Worm (Caenorhabditis elegans) whole organism, early embryonic: ENCODE results near the gene tsp-2.

Experiments used
- B0310.2 ChIP-seq: sonication (generic microtip); optimal IDR thresholded peaks from 2 replicates; lab custom pipeline; 2016; ENCODE audit warnings: mild to moderate bottlenecking, missing genetic modification characterization, missing compliant biosample characterization
- F13C5.2 ChIP-seq: sonication (generic microtip); optimal IDR thresholded peaks from 2 replicates; lab custom pipeline; 2017; ENCODE audit warnings: mild to moderate bottlenecking, missing genetic modification characterization, inconsistent platforms, missing compliant biosample characterization
- aly-1 ChIP-seq: sonication (generic microtip); optimal IDR thresholded peaks from 2 replicates; lab custom pipeline; 2016; ENCODE audit warnings: missing genetic modification characterization, missing compliant biosample characterization
- ama-1 ChIP-seq: fragments of 150-350 bp; optimal IDR thresholded peaks from 2 replicates; lab custom pipeline; 2014
- ceh-13 ChIP-seq: fragments of 200-800 bp; sonication (Bioruptor generic); optimal IDR thresholded peaks from 2 replicates; lab custom pipeline; 2018; ENCODE audit warnings: mild to moderate bottlenecking, missing genetic modification characterization, missing compliant biosample characterization
- ceh-36 ChIP-seq: sonication (generic microtip); optimal IDR thresholded peaks from 2 replicates; lab custom pipeline; 2016; ENCODE audit warnings: missing genetic modification characterization, inconsistent platforms, missing compliant biosample characterization
- ets-7 ChIP-seq: sonication (generic microtip); optimal IDR thresholded peaks from 2 replicates; lab custom pipeline; 2016; ENCODE audit warnings: missing genotype, missing genetic modification characterization, missing compliant biosample characterization
- flt-1 ChIP-seq: fragments of 200-800 bp; sonication (Bioruptor generic); IDR thresholded peaks from 2 replicates; pipeline ENCODE4 v1.3.6; 2022; ENCODE audit warnings: missing genetic modification characterization, missing compliant biosample characterization
- hmbx-1 ChIP-seq: sonication (generic microtip); optimal IDR thresholded peaks from 2 replicates; lab custom pipeline; 2016; ENCODE audit warnings: mild to moderate bottlenecking, missing genetic modification characterization, missing compliant biosample characterization
- hmg-4 ChIP-seq: fragments of 200-800 bp; sonication (Bioruptor generic); optimal IDR thresholded peaks from 2 replicates; lab custom pipeline; 2018; ENCODE audit warnings: mild to moderate bottlenecking, missing genetic modification characterization, missing compliant biosample characterization
- hnd-1 ChIP-seq: sonication (generic microtip); optimal IDR thresholded peaks from 2 replicates; lab custom pipeline; 2016; ENCODE audit warnings: missing genetic modification characterization, missing compliant biosample characterization
- pes-1 ChIP-seq: fragments of 200-800 bp; sonication (Bioruptor generic); IDR thresholded peaks from 2 replicates; pipeline ENCODE4 v1.3.6; 2022; ENCODE audit warnings: missing genetic modification reagents, missing genetic modification characterization, missing compliant biosample characterization
- scrt-1 ChIP-seq: fragments of 200-800 bp; sonication (Bioruptor generic); IDR thresholded peaks from 2 replicates; pipeline ENCODE4 v1.3.6; 2022; ENCODE audit warnings: missing genetic modification characterization, missing compliant biosample characterization
- sea-1 ChIP-seq: fragments of 200-800 bp; sonication (Bioruptor generic); conservative IDR thresholded peaks from 2 replicates; pipeline ENCODE4 v1.3.6; 2022; ENCODE audit warnings: missing genetic modification characterization, missing compliant biosample characterization
- tbx-11 ChIP-seq: fragments of 200-800 bp; sonication (Bioruptor generic); IDR thresholded peaks from 2 replicates; pipeline ENCODE4 v1.3.6; 2022; ENCODE audit warnings: missing genetic modification characterization, missing compliant biosample characterization
- tbx-37 ChIP-seq: fragments of 200-800 bp; sonication (Bioruptor generic); conservative IDR thresholded peaks from 2 replicates; pipeline ENCODE4 v1.3.6; 2022; ENCODE audit warnings: missing genetic modification reagents, missing genetic modification characterization, missing compliant biosample characterization
- tra-4 ChIP-seq: sonication (generic microtip); optimal IDR thresholded peaks from 2 replicates; lab custom pipeline; 2017; ENCODE audit warnings: missing genetic modification characterization, missing compliant biosample characterization

Gene tsp-2

DNA sequence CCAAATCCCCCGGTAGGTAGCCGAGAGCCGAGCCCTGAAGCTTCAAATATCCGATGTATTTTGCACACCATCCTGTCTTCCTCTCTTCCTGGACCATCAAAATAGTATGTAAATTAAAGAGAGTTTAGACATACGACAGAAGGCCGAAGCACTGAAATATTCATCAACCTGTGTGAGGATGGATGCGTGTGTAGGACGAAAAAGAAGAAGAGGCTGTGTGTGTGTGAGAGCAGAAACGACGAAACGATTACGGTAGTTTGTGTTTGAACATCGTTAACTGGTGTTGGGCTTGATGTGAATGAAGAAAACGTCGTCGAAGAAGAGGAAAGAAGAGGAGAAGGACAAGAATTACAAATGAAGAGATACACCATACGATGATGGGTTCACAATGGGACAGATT is 26.2 kb downstream of the tsp-2 start:
- no peak for TF ChIP-seq ama-1 (lab: Kevin White, UChicago)
- TF ChIP-seq hnd-1 (tag; lab: Kevin White, UChicago): no peak
- no peak for TF ChIP-seq hmbx-1 (tag; lab: Kevin White, UChicago)
- no peak for TF ChIP-seq F13C5.2 (tag; lab: Kevin White, UChicago)
- no peak for TF ChIP-seq tra-4 (tag; lab: Kevin White, UChicago)
- TF ChIP-seq sea-1 (GFP tag; lab: Robert Waterston, UW): no peak
- TF ChIP-seq hmg-4 (GFP tag; lab: Kevin White, UChicago): no peak
- TF ChIP-seq ets-7 (tag; lab: Kevin White, UChicago): no peak
- TF ChIP-seq ceh-13 (GFP tag; lab: Kevin White, UChicago): no peak
- TF ChIP-seq B0310.2 (tag; lab: Kevin White, UChicago): no peak
- TF ChIP-seq scrt-1 (GFP tag; lab: Robert Waterston, UW): no peak
- TF ChIP-seq aly-1: no peak
- TF ChIP-seq flt-1: no peak
- no peak for TF ChIP-seq pes-1

DNA sequence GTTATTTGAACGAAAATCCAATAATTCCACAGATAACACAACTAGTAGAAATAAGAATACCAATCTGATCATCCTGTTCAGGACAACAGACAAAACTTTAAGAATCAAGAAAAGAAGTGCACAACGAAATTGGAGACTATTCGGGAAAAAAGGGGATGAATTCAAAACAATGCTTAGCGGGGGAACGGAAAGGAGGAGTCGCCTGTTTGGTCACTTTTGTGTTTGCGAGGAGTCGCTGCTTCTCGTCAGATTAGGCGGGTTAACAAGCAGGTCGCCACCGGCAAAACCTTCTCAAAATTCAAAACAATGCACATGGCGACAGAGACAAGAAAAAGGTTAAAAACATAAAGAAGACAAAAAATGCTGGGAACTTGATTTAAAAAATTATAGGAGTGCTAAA is 28.0 kb downstream of the tsp-2 start, which contains the start of gene C30A5.10:
TSS of gene C30A5.10 (minus strand) at position 101 of the 400 bp plus-strand sequence.
- TF ChIP-seq hmg-4 (GFP tag; lab: Kevin White, UChicago) (no peak), F13C5.2 (tag; lab: Kevin White, UChicago) (no peak), hnd-1 (tag; lab: Kevin White, UChicago) (no peak), pes-1 (no peak), ama-1 (lab: Kevin White, UChicago) (no peak), B0310.2 (tag; lab: Kevin White, UChicago) (no peak), tbx-37 (GFP tag; lab: Robert Waterston, UW) (no peak), ceh-13 (GFP tag; lab: Kevin White, UChicago) (no peak), hmbx-1 (tag; lab: Kevin White, UChicago) (no peak), tbx-11 (GFP tag; lab: Robert Waterston, UW) (no peak), tra-4 (tag; lab: Kevin White, UChicago) (no peak), aly-1 (no peak), ets-7 (tag; lab: Kevin White, UChicago) (no peak), ceh-36 (tag; lab: Kevin White, UChicago) (no peak), sea-1 (GFP tag; lab: Robert Waterston, UW) (no peak)

DNA sequence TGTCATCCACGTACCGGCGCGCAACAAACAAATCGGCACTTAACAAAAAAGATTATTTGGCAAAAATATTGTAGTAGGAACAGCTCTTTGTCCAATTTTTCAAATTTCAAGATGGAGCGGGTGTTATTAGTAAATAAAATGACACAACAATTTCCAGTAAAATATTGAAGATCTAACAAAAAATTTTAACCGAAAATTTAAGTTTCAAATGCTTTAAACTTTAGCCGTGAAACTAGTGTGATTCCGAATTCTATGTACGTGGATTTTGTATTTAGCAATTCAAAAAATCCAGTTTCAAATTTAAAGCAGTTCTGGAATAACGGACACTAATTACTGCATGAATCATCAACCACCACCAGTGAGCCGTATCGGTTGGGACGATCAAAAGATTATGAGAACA is 35.0 kb downstream of the tsp-2 start, which contains the start of gene snb-5:
TSS of gene snb-5 (plus strand) at position 301 of the 400 bp plus-strand sequence.
- TF ChIP-seq ama-1 (lab: Kevin White, UChicago) (no peak), aly-1 (no peak), hmbx-1 (tag; lab: Kevin White, UChicago) (no peak), hmg-4 (GFP tag; lab: Kevin White, UChicago) (no peak), ets-7 (tag; lab: Kevin White, UChicago) (no peak), flt-1 (no peak), pes-1 (no peak), tra-4 (tag; lab: Kevin White, UChicago) (no peak), ceh-36 (tag; lab: Kevin White, UChicago) (no peak), sea-1 (GFP tag; lab: Robert Waterston, UW) (no peak), tbx-37 (GFP tag; lab: Robert Waterston, UW) (no peak), tbx-11 (GFP tag; lab: Robert Waterston, UW) (no peak), hnd-1 (tag; lab: Kevin White, UChicago) (no peak), B0310.2 (tag; lab: Kevin White, UChicago) (no peak), F13C5.2 (tag; lab: Kevin White, UChicago) (no peak)

DNA sequence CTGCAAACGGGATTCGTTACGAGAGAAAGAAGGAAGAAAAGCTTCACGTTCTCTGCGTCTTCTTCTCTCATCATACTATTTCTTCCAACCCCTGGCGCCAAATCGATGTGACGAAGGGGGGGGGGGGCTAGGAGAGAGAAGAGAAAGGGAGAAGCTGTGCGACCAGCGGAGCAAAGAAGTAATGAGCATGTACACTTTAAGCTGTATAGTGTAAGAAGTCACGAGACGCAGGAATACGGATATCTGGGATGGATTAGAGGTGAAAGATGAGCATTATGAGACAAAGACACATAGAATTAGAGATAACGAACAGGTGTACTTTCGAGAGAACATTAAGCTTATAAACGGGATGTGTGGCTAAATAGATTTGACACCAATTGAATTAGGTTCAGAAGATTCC is 36.0 kb downstream of the tsp-2 start:
- peak; percentile 0 for TF ChIP-seq ceh-36 (tag; lab: Kevin White, UChicago)
- no peak for TF ChIP-seq ama-1 (lab: Kevin White, UChicago)

DNA sequence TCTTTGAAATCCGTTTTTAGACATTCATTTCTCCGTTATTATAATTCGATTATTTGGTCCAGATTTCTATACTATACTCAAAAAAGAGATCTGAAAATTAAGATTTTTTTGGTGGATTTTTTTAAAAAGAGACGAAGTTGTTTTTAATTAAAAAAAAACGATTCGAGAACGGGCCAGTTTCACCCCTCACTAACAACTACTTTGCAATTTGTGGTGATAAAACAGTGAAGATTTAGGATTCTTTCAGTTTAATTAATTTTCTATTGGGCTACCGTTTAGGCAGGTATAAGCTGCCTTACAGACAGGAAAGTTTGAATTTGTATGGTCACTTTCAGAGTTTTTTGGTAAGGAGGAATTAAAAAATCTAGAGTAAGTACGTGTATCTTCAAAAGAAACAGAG is 36.6 kb downstream of the tsp-2 start, which contains the start of gene unc-36:
TSS of gene unc-36 (minus strand) at position 101 of the 400 bp plus-strand sequence.
- no peak for TF ChIP-seq ceh-36 (tag; lab: Kevin White, UChicago)
- no peak for TF ChIP-seq tbx-37 (GFP tag; lab: Robert Waterston, UW)

DNA sequence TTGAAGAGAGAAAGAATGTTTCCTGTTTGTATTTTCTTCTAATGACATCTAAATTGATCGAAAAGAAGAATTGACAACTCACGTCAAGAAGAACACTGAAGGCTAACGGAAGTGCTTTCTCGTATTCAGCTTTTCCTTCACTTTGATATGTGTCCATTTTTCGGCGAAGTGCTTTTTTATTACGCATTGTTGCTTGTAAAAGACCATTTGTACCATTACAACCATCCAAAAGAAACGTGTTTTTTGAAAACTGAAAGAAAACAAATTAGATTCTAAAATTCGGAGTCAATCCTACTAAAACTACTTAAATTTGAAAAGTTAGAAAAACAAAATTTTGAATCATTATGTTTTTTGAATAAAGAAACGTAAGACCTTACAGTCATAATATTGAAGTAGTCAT is 38.7 kb downstream of the tsp-2 start:
- no peak for TF ChIP-seq flt-1
- no peak for TF ChIP-seq hmg-4 (GFP tag; lab: Kevin White, UChicago)
- no peak for TF ChIP-seq B0310.2 (tag; lab: Kevin White, UChicago)
- no peak for TF ChIP-seq F13C5.2 (tag; lab: Kevin White, UChicago)

DNA sequence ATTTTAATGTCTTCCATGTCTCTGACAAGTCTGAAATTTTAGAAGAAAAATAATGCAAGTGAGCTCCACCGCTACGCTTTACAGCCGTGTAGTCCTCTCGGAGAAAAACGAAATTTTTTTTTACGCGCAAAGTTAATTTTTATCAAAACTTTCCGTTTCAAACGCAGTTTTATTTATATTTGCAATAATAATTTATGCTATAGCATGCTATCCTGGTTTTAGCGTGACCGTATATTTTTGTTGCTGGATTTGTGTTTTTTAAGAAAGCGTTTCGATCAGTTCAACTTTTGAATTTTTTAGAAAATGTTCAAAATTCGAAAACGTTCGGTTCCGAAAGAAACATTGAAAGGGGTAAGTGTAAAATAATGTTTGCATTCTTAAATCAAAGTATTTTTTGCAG is 46.0 kb downstream of the tsp-2 start, which contains the start of gene C50C3.1:
TSS of gene C50C3.1 (plus strand) at position 301 of the 400 bp plus-strand sequence.
- TF ChIP-seq ama-1 (lab: Kevin White, UChicago): no peak

DNA sequence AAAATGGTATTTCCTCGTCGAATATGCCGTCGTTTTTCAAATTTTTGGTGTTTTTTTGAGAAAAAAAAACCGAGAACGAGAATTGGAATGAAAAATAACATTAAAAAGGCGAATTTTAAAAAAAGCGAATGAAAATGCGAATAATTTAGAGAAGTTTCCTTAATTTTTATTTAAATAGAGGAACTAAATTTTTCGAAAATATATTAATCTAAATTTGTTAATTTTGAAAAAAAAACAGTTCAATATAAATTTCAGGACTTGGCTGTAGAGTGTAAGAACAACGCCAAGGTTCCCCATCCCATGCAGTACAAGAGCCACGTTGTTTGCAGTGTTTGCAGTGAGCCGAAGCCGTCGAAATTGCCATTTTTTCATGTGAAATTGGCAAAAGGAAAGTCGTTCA is 47.2 kb downstream of the tsp-2 start, which contains the start of gene C50C3.19:
TSS of gene C50C3.19 (plus strand) at position 301 of the 400 bp plus-strand sequence.
- no peak for TF ChIP-seq F13C5.2 (tag; lab: Kevin White, UChicago)
- no peak for TF ChIP-seq ceh-13 (GFP tag; lab: Kevin White, UChicago)
- TF ChIP-seq sea-1 (GFP tag; lab: Robert Waterston, UW): no peak
- no peak for TF ChIP-seq hmbx-1 (tag; lab: Kevin White, UChicago)
- no peak for TF ChIP-seq tbx-11 (GFP tag; lab: Robert Waterston, UW)
- TF ChIP-seq scrt-1 (GFP tag; lab: Robert Waterston, UW): no peak
- TF ChIP-seq hmg-4 (GFP tag; lab: Kevin White, UChicago): no peak
